Fruit fly (Drosophila melanogaster) whole organism, embryonic: Measurements from ENCODE around the gene CG34265.

Source experiments
- Ada2b ChIP-seq: fragments of 200-800 bp; sonication (Bioruptor generic); IDR thresholded peaks from 2 replicates; pipeline ENCODE4 v1.3.6; 2022; ENCODE audit warnings: missing biosample characterization, missing genetic modification characterization
- Asciz ChIP-seq: fragments of 200-800 bp; sonication (Bioruptor generic); optimal IDR thresholded peaks from 2 replicates; lab custom pipeline; 2017; ENCODE audit warnings: missing biosample characterization, mild to moderate bottlenecking, missing genetic modification characterization, missing genetic modification reagents
- CG10267 ChIP-seq: fragments of 200-800 bp; sonication (Bioruptor generic); optimal IDR thresholded peaks from 2 replicates; lab custom pipeline; 2018; ENCODE audit warnings: missing biosample characterization, mild to moderate bottlenecking, missing genetic modification characterization, moderate library complexity
- CG12236 ChIP-seq: fragments of 200-800 bp; sonication (Bioruptor generic); optimal IDR thresholded peaks from 2 replicates; lab custom pipeline; 2016; ENCODE audit warnings: missing biosample characterization, missing genetic modification characterization
- CG13775 ChIP-seq: fragments of 200-800 bp; sonication (Bioruptor generic); optimal IDR thresholded peaks from 3 replicates; lab custom pipeline; 2017; ENCODE audit warnings: missing biosample characterization, mild to moderate bottlenecking, missing genetic modification characterization
- CG16813 ChIP-seq: fragments of 200-800 bp; sonication (Bioruptor generic); IDR thresholded peaks from 3 replicates; pipeline ENCODE4 v1.3.6; 2022; ENCODE audit warnings: missing biosample characterization, missing genetic modification characterization; ENCODE audit not compliant: partially characterized antibody
- CG2202 ChIP-seq: fragments of 200-800 bp; sonication (Bioruptor generic); optimal IDR thresholded peaks from 2 replicates; lab custom pipeline; 2018; ENCODE audit warnings: missing biosample characterization, mild to moderate bottlenecking, missing genetic modification characterization
- CG31224 ChIP-seq: fragments of 200-800 bp; sonication (Bioruptor generic); IDR thresholded peaks from 2 replicates; pipeline ENCODE4 v1.3.6; 2022; ENCODE audit warnings: missing biosample characterization, missing genetic modification characterization
- CG32772 ChIP-seq: fragments of 200-800 bp; sonication (Bioruptor generic); IDR thresholded peaks from 2 replicates; pipeline ENCODE4 v1.3.6; 2022; ENCODE audit warnings: missing biosample characterization, missing genetic modification characterization
- CG3838 ChIP-seq: fragments of 200-800 bp; sonication (Bioruptor generic); optimal IDR thresholded peaks from 3 replicates; lab custom pipeline; 2016; ENCODE audit warnings: missing biosample characterization, missing genetic modification characterization
- CG6765 ChIP-seq: fragments of 200-800 bp; sonication (Bioruptor generic); optimal IDR thresholded peaks from 3 replicates; lab custom pipeline; 2017; ENCODE audit warnings: missing biosample characterization, mild to moderate bottlenecking, missing genetic modification characterization
- CG7372 ChIP-seq: fragments of 200-800 bp; sonication (Bioruptor generic); IDR thresholded peaks from 2 replicates; pipeline ENCODE4 v1.3.6; 2022; ENCODE audit warnings: missing biosample characterization, missing genetic modification characterization
- CG8359 ChIP-seq: fragments of 200-800 bp; sonication (Bioruptor generic); optimal IDR thresholded peaks from 2 replicates; lab custom pipeline; 2017; ENCODE audit warnings: missing biosample characterization, mild to moderate bottlenecking, missing genetic modification characterization, borderline replicate concordance
- CG8478 ChIP-seq: fragments of >200 bp; optimal IDR thresholded peaks from 2 replicates; lab custom pipeline; 2018
- CG8944 ChIP-seq: fragments of 200-800 bp; sonication (Bioruptor generic); optimal IDR thresholded peaks from 3 replicates; lab custom pipeline; 2016; ENCODE audit warnings: missing biosample characterization, missing genetic modification characterization
- CG9609 ChIP-seq: fragments of 200-800 bp; sonication (Bioruptor generic); optimal IDR thresholded peaks from 3 replicates; lab custom pipeline; 2016; ENCODE audit warnings: missing biosample characterization, missing genetic modification characterization
- CG9817 ChIP-seq: fragments of 200-800 bp; sonication (Bioruptor generic); optimal IDR thresholded peaks from 2 replicates; lab custom pipeline; 2018; ENCODE audit warnings: missing biosample characterization, mild to moderate bottlenecking, missing genetic modification characterization, moderate library complexity
- CTCF ChIP-seq: fragments of 200-800 bp; sonication (Bioruptor generic); optimal IDR thresholded peaks from 2 replicates; lab custom pipeline; 2017; ENCODE audit warnings: missing biosample characterization, mild to moderate bottlenecking, missing genetic modification characterization, moderate library complexity
- Camta ChIP-seq: fragments of 200-800 bp; sonication (Bioruptor generic); optimal IDR thresholded peaks from 2 replicates; lab custom pipeline; 2016; ENCODE audit warnings: missing biosample characterization, missing genetic modification characterization
- CrebB ChIP-seq: fragments of 200-800 bp; sonication (Bioruptor generic); optimal IDR thresholded peaks from 3 replicates; lab custom pipeline; 2018; ENCODE audit warnings: missing biosample characterization, mild to moderate bottlenecking, missing genetic modification characterization
- Doc3 ChIP-seq: fragments of 200-800 bp; sonication (Bioruptor generic); IDR thresholded peaks from 3 replicates; pipeline ENCODE4 v1.3.6; 2022; ENCODE audit warnings: missing biosample characterization, missing genetic modification characterization; ENCODE audit not compliant: partially characterized antibody
- GATAe ChIP-seq: fragments of 200-800 bp; sonication (Bioruptor generic); conservative IDR thresholded peaks from 2 replicates; pipeline ENCODE4 v1.3.6; 2022; ENCODE audit warnings: missing biosample characterization, missing genetic modification characterization
- H2.0 ChIP-seq: fragments of 200-800 bp; sonication (Bioruptor generic); IDR thresholded peaks from 2 replicates; pipeline ENCODE4 v1.3.6; 2022; ENCODE audit warnings: missing biosample characterization, missing genetic modification characterization
- HLHmδ ChIP-seq: fragments of 200-800 bp; sonication (Bioruptor generic); optimal IDR thresholded peaks from 2 replicates; lab custom pipeline; 2018; ENCODE audit warnings: missing biosample characterization, mild to moderate bottlenecking, missing genetic modification characterization, moderate library complexity
- Hsf ChIP-seq: fragments of 200-800 bp; sonication (Bioruptor generic); optimal IDR thresholded peaks from 3 replicates; lab custom pipeline; 2016; ENCODE audit warnings: missing biosample characterization, missing genetic modification characterization
- MESR4 ChIP-seq: fragments of 200-800 bp; sonication (Bioruptor generic); optimal IDR thresholded peaks from 2 replicates; lab custom pipeline; 2018; ENCODE audit warnings: missing biosample characterization, mild to moderate bottlenecking, missing genetic modification characterization, moderate library complexity
- Med ChIP-seq: fragments of 200-800 bp; sonication (Bioruptor generic); peaks from one replicate; lab custom pipeline; 2016; ENCODE audit warnings: missing biosample characterization, missing genetic modification characterization, mild to moderate bottlenecking, inconsistent platforms, moderate library complexity
- NC2β ChIP-seq: fragments of 200-800 bp; sonication (Bioruptor generic); optimal IDR thresholded peaks from 2 replicates; lab custom pipeline; 2016; ENCODE audit warnings: missing biosample characterization, missing genetic modification characterization
- Rfx ChIP-seq: fragments of 200-800 bp; sonication (Bioruptor generic); IDR thresholded peaks from 2 replicates; pipeline ENCODE4 v1.3.6; 2022; ENCODE audit warnings: missing biosample characterization, missing genetic modification characterization
- Taf1 ChIP-seq: fragments of 200-800 bp; sonication (Bioruptor generic); IDR thresholded peaks from 2 replicates; pipeline ENCODE4 v1.3.6; 2022; ENCODE audit warnings: missing biosample characterization, missing genetic modification characterization
- Xrp1 ChIP-seq: fragments of 200-800 bp; sonication (Bioruptor generic); IDR thresholded peaks from 2 replicates; pipeline ENCODE4 v1.3.6; 2022; ENCODE audit warnings: missing biosample characterization, missing genetic modification characterization
- ara ChIP-seq: fragments of 200-800 bp; sonication (Bioruptor generic); IDR thresholded peaks from 2 replicates; pipeline ENCODE4 v1.3.6; 2022; ENCODE audit warnings: missing biosample characterization, missing genetic modification characterization
- bcd ChIP-seq: fragments of 200-800 bp; sonication (Bioruptor generic); optimal IDR thresholded peaks from 2 replicates; lab custom pipeline; 2017; ENCODE audit warnings: missing biosample characterization, mild to moderate bottlenecking, missing genetic modification characterization
- cg ChIP-seq: fragments of 200-800 bp; sonication (Bioruptor generic); optimal IDR thresholded peaks from 3 replicates; lab custom pipeline; 2019; ENCODE audit warnings: missing biosample characterization, mild to moderate bottlenecking, missing genetic modification characterization, moderate library complexity
- chif ChIP-seq, 2 experiments: fragments of 200-800 bp; sonication (Bioruptor generic); optimal IDR thresholded peaks; 3 replicates each; lab custom pipeline; 2016; ENCODE audit warnings: missing biosample characterization in 2 of 2, missing genetic modification characterization in 2 of 2
- her ChIP-seq: fragments of 200-800 bp; sonication (Bioruptor generic); optimal IDR thresholded peaks from 2 replicates; lab custom pipeline; 2016; ENCODE audit warnings: missing biosample characterization, missing genetic modification characterization
- hkb ChIP-seq, 2 experiments: fragments of 200-800 bp in 1 of 2; fragments of >200 bp in 1 of 2; sonication (Bioruptor generic) in 1 of 2; IDR thresholded peaks in 1 of 2; optimal IDR thresholded peaks in 1 of 2; 2 replicates each; pipeline versions ENCODE4 v1.3.6 to Lab custom; 2017 to 2022; ENCODE audit warnings: missing biosample characterization in 1 of 2, missing genetic modification characterization in 1 of 2
- insv ChIP-seq, 2 experiments: fragments of 200-800 bp; sonication (Bioruptor generic); optimal IDR thresholded peaks; 3 replicates each; lab custom pipeline; 2016 to 2018; ENCODE audit warnings: missing biosample characterization in 2 of 2, missing genetic modification characterization in 2 of 2
- kay ChIP-seq: fragments of 200-800 bp; sonication (Bioruptor generic); optimal IDR thresholded peaks from 2 replicates; lab custom pipeline; 2016; ENCODE audit warnings: missing biosample characterization, missing genetic modification characterization
- lola ChIP-seq, 3 experiments: fragments of >200 bp in 2 of 3; fragments of 200-800 bp in 1 of 3; sonication (Bioruptor generic) in 1 of 3; optimal IDR thresholded peaks; 2 replicates each; lab custom pipeline; 2017 to 2019; ENCODE audit warnings: missing biosample characterization in 3 of 3, missing genetic modification characterization in 3 of 3, mild to moderate bottlenecking in 1 of 3, moderate library complexity in 1 of 3
- mam ChIP-seq: fragments of 200-800 bp; sonication (Bioruptor generic); optimal IDR thresholded peaks from 3 replicates; lab custom pipeline; 2016; ENCODE audit warnings: missing biosample characterization, missing genetic modification characterization
- nerfin-1 ChIP-seq: fragments of 200-800 bp; sonication (Bioruptor generic); optimal IDR thresholded peaks from 3 replicates; lab custom pipeline; 2019; ENCODE audit warnings: missing biosample characterization, mild to moderate bottlenecking, missing genetic modification characterization, moderate library complexity
- pb ChIP-seq: fragments of 200-800 bp; sonication (Bioruptor generic); optimal IDR thresholded peaks from 3 replicates; lab custom pipeline; 2016; ENCODE audit warnings: missing biosample characterization, missing genetic modification characterization
- pita ChIP-seq: fragments of 200-800 bp; sonication (Bioruptor generic); optimal IDR thresholded peaks from 2 replicates; lab custom pipeline; 2017; ENCODE audit warnings: missing biosample characterization, mild to moderate bottlenecking, missing genetic modification characterization
- pzg ChIP-seq: fragments of 200-800 bp; sonication (Bioruptor generic); optimal IDR thresholded peaks from 3 replicates; lab custom pipeline; 2018; ENCODE audit warnings: missing biosample characterization, mild to moderate bottlenecking, missing genetic modification characterization, moderate library complexity
- seq ChIP-seq: fragments of 200-800 bp; sonication (Bioruptor generic); IDR thresholded peaks from 2 replicates; pipeline ENCODE4 v1.3.6; 2022; ENCODE audit warnings: missing biosample characterization, missing genetic modification characterization
- tll ChIP-seq, 2 experiments: fragments of 200-800 bp in 1 of 2; fragments of >200 bp in 1 of 2; sonication (Bioruptor generic) in 1 of 2; optimal IDR thresholded peaks; 2 replicates each; lab custom pipeline; 2017 to 2019; ENCODE audit warnings: missing biosample characterization in 2 of 2, missing genetic modification characterization in 2 of 2, mild to moderate bottlenecking in 1 of 2, moderate library complexity in 1 of 2
- vfl ChIP-seq: fragments of 200-800 bp; sonication (Bioruptor generic); optimal IDR thresholded peaks from 2 replicates; lab custom pipeline; 2016; ENCODE audit warnings: missing biosample characterization, missing genetic modification characterization
- zen2 ChIP-seq: fragments of 200-800 bp; sonication (Bioruptor generic); IDR thresholded peaks from 3 replicates; pipeline ENCODE4 v1.3.6; 2022; ENCODE audit warnings: missing biosample characterization, missing genetic modification characterization; ENCODE audit not compliant: partially characterized antibody

CG34265 gene

DNA sequence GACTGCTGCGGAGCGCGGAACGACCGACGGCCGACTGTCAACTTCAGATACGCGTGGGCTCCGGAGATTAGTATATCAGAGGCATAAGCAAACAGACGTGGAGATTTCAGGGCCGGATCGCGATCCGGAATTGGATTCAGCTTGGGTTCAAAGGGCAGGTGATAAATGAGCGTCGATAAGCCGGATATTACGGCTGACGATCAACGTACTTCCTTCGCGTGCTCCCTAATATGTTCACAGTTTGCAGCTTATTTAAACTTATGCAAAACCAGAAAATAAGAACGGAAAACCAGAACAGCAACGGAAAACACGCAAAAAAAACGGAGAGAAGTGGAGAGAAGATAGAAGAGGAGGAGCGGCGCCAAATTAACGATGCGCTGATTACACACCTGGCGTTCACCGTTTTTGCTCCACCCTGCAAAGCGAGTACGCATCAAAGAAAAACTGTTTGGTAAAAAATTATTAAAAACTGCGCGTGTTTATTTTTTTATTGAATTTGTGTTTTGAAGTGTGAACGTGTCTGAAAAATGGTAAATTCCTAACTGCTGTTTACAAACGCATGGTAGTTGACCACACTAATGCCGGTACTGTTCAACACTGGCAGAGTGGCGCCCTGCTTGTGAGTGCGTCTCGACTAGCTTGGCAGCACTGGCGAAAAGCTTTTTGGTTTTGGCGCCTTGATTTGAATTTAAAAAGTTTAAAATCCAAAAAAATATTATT, 29.1 kb upstream of the CG34265 start, which contains the start of gene CG17746 (continued):
- TF ChIP-seq nerfin-1 (tag; lab: Kevin White, UChicago) (peak; percentile 12), tll (GFP tag; optimal IDR thresholded peaks at IDR 0.05; lab: Kevin White, UChicago) (no peak), CG6765 (GFP tag; lab: Kevin White, UChicago) (no peak), CG9817 (tag; lab: Kevin White, UChicago) (peak; percentile 36), CG32772 (GFP tag; lab: Robert Waterston, UW) (peak; percentile 49; the same call in 1 of the 2 replicates), CG13775 (peak; percentile 6), Hsf (GFP tag; lab: Kevin White, UChicago) (peak; percentile 45), CG10267 (tag; lab: Kevin White, UChicago) (peak; percentile 98), hkb (optimal IDR thresholded peaks at IDR 0.05; lab: Kevin White, UChicago) (peak; percentile 84), hkb (GFP tag; IDR thresholded peaks at IDR 0.05; lab: Robert Waterston, UW) (no peak), vfl (GFP tag; lab: Kevin White, UChicago) (peak; percentile 59), CG16813 (peak; percentile 60; the same call in 2 of the 3 replicates), pzg (GFP tag; lab: Kevin White, UChicago) (peak; percentile 99), chif (GFP tag; optimal IDR thresholded peaks at IDR 0.05; lab: Kevin White, UChicago) (peak in 1 of 2 experiments; percentile 29), ara (GFP tag; lab: Robert Waterston, UW) (no peak), CG8944 (GFP tag; lab: Kevin White, UChicago) (peak; percentile 50), CG8359 (GFP tag; lab: Kevin White, UChicago) (no peak), cg (GFP tag; lab: Kevin White, UChicago) (no peak), Med (GFP tag; lab: Kevin White, UChicago) (peak; percentile 92), Xrp1 (GFP tag; lab: Robert Waterston, UW) (peak; percentile 31; the same call in 1 of the 2 replicates), pb (GFP tag; lab: Kevin White, UChicago) (peak; percentile 14), CG3838 (GFP tag; lab: Kevin White, UChicago) (no peak), Asciz (GFP tag; lab: Kevin White, UChicago) (no peak), CG12236 (GFP tag; lab: Kevin White, UChicago) (no peak), GATAe (GFP tag; lab: Robert Waterston, UW) (no peak), HLHmδ (GFP tag; lab: Kevin White, UChicago) (peak; percentile 36), H2.0 (GFP tag; lab: Robert Waterston, UW) (0 out of 2 replicates have a peak, but pooled peaks have one; percentile 9), kay (peak; percentile 43), pita (peak; percentile 66), bcd (GFP tag; lab: Kevin White, UChicago) (no peak), CG7372 (GFP tag; lab: Robert Waterston, UW) (no peak), Camta (GFP tag; lab: Kevin White, UChicago) (peak; percentile 48), her (GFP tag; lab: Kevin White, UChicago) (peak; percentile 53), CG31224 (GFP tag; lab: Robert Waterston, UW) (no peak), Taf1 (GFP tag; lab: Robert Waterston, UW) (no peak), Ada2b (GFP tag; lab: Robert Waterston, UW) (no peak), Rfx (GFP tag; lab: Robert Waterston, UW) (peak; percentile 79), NC2β (GFP tag; lab: Kevin White, UChicago) (peak; percentile 28), CrebB (tag; lab: Kevin White, UChicago) (peak; percentile 15), CG8478 (lab: Kevin White, UChicago) (no peak), zen2 (GFP tag; lab: Robert Waterston, UW) (no peak), MESR4 (GFP tag; lab: Kevin White, UChicago) (peak; percentile 74), Doc3 (no peak), CG9609 (GFP tag; lab: Kevin White, UChicago) (no peak), lola (GFP tag; optimal IDR thresholded peaks at IDR 0.05; lab: Kevin White, UChicago) (no peak), CTCF (GFP tag; lab: Kevin White, UChicago) (peak; percentile 83), seq (no peak), mam (GFP tag; lab: Kevin White, UChicago) (peak; percentile 76), CG2202 (no peak), insv (GFP tag; optimal IDR thresholded peaks at IDR 0.05; lab: Kevin White, UChicago) (no peak)
